Fruit fly (Drosophila melanogaster) whole organism, embryonic: ENCODE measurements around the gene c12.1.

Experiments used
- B-H1 ChIP-seq: fragments of 200-800 bp; sonication (Bioruptor generic); IDR thresholded peaks from 3 replicates; pipeline ENCODE4 v1.3.6; 2022; ENCODE audit warnings: missing biosample characterization, missing genetic modification characterization
- Bdp1 ChIP-seq: fragments of 200-800 bp; sonication (Bioruptor generic); optimal IDR thresholded peaks from 3 replicates; lab custom pipeline; 2016; ENCODE audit warnings: missing biosample characterization, missing genetic modification characterization
- CG10209 ChIP-seq: fragments of 200-800 bp; sonication (Bioruptor generic); optimal IDR thresholded peaks from 3 replicates; lab custom pipeline; 2017; ENCODE audit warnings: missing biosample characterization, mild to moderate bottlenecking, missing genetic modification characterization, missing genetic modification reagents
- CG10267 ChIP-seq: fragments of 200-800 bp; sonication (Bioruptor generic); optimal IDR thresholded peaks from 2 replicates; lab custom pipeline; 2018; ENCODE audit warnings: missing biosample characterization, mild to moderate bottlenecking, missing genetic modification characterization, moderate library complexity
- CG12219 ChIP-seq: fragments of 200-800 bp; sonication (Bioruptor generic); optimal IDR thresholded peaks from 3 replicates; lab custom pipeline; 2018; ENCODE audit warnings: missing biosample characterization, mild to moderate bottlenecking, missing genetic modification characterization
- CG12299 ChIP-seq: fragments of 200-800 bp; sonication (Bioruptor generic); optimal IDR thresholded peaks from 2 replicates; lab custom pipeline; 2018; ENCODE audit warnings: missing biosample characterization, mild to moderate bottlenecking, missing genetic modification characterization
- CG12659 ChIP-seq: fragments of 200-800 bp; sonication (Bioruptor generic); optimal IDR thresholded peaks from 3 replicates; lab custom pipeline; 2017; ENCODE audit warnings: mild to moderate bottlenecking, missing biosample characterization, missing genetic modification reagents, missing genetic modification characterization
- CG13894 ChIP-seq: fragments of 200-800 bp; sonication (Bioruptor generic); optimal IDR thresholded peaks from 3 replicates; lab custom pipeline; 2018; ENCODE audit warnings: missing biosample characterization, mild to moderate bottlenecking, missing genetic modification characterization, moderate library complexity
- CG15696 ChIP-seq: fragments of 200-800 bp; sonication (Bioruptor generic); optimal IDR thresholded peaks from 2 replicates; lab custom pipeline; 2019; ENCODE audit warnings: missing biosample characterization, mild to moderate bottlenecking, missing genetic modification characterization, moderate library complexity
- CG17912 ChIP-seq: fragments of 200-800 bp; sonication (Bioruptor generic); optimal IDR thresholded peaks from 2 replicates; lab custom pipeline; 2018; ENCODE audit warnings: missing biosample characterization, mild to moderate bottlenecking, missing genetic modification characterization
- CG2120 ChIP-seq: fragments of 200-800 bp; sonication (Bioruptor generic); optimal IDR thresholded peaks from 3 replicates; lab custom pipeline; 2016; ENCODE audit warnings: missing biosample characterization, missing genetic modification characterization
- CG2875 ChIP-seq: fragments of 200-800 bp; sonication (Bioruptor generic); optimal IDR thresholded peaks from 2 replicates; lab custom pipeline; 2017; ENCODE audit warnings: missing biosample characterization, mild to moderate bottlenecking, missing genetic modification characterization, missing genetic modification reagents
- CG30431 ChIP-seq: fragments of 200-800 bp; sonication (Bioruptor generic); optimal IDR thresholded peaks from 2 replicates; lab custom pipeline; 2017; ENCODE audit warnings: missing biosample characterization, missing genetic modification characterization
- CG34224 ChIP-seq: fragments of 200-800 bp; sonication (Bioruptor generic); IDR thresholded peaks from 3 replicates; pipeline ENCODE4 v1.3.6; 2022; ENCODE audit warnings: missing biosample characterization, missing genetic modification characterization; ENCODE audit not compliant: partially characterized antibody
- CG43689 ChIP-seq: fragments of 200-800 bp; sonication (Bioruptor generic); IDR thresholded peaks from 2 replicates; pipeline ENCODE4 v1.3.6; 2022; ENCODE audit warnings: missing biosample characterization, missing genetic modification characterization
- CG4854 ChIP-seq: fragments of 200-800 bp; sonication (Bioruptor generic); optimal IDR thresholded peaks from 2 replicates; lab custom pipeline; 2016; ENCODE audit warnings: missing biosample characterization, missing genetic modification characterization, inconsistent platforms
- CG9437 ChIP-seq: fragments of 200-800 bp; sonication (Bioruptor generic); optimal IDR thresholded peaks from 2 replicates; lab custom pipeline; 2018; ENCODE audit warnings: missing biosample characterization, mild to moderate bottlenecking, missing genetic modification characterization
- CG9876 ChIP-seq: fragments of 200-800 bp; sonication (Bioruptor generic); optimal IDR thresholded peaks from 2 replicates; lab custom pipeline; 2016; ENCODE audit warnings: missing biosample characterization, missing genetic modification characterization
- Camta ChIP-seq: fragments of 200-800 bp; sonication (Bioruptor generic); optimal IDR thresholded peaks from 2 replicates; lab custom pipeline; 2016; ENCODE audit warnings: missing biosample characterization, missing genetic modification characterization
- Dip3 ChIP-seq: fragments of 200-800 bp; sonication (Bioruptor generic); optimal IDR thresholded peaks from 3 replicates; lab custom pipeline; 2016; ENCODE audit warnings: missing biosample characterization, missing genetic modification characterization
- Gsc ChIP-seq: fragments of 200-800 bp; sonication (Bioruptor generic); IDR thresholded peaks from 2 replicates; pipeline ENCODE4 v1.3.6; 2022; ENCODE audit warnings: missing biosample characterization, missing genetic modification characterization
- H15 ChIP-seq: fragments of 200-800 bp; sonication (Bioruptor generic); IDR thresholded peaks from 3 replicates; pipeline ENCODE4 v1.3.6; 2022; ENCODE audit warnings: missing biosample characterization, missing genetic modification characterization
- HHEX ChIP-seq: fragments of 200-800 bp; sonication (Bioruptor generic); optimal IDR thresholded peaks from 3 replicates; lab custom pipeline; 2017; ENCODE audit warnings: missing biosample characterization, mild to moderate bottlenecking, missing genetic modification characterization, missing genetic modification reagents
- Lpt ChIP-seq: fragments of >200 bp; optimal IDR thresholded peaks from 2 replicates; lab custom pipeline; 2018; ENCODE audit warnings: missing biosample characterization, missing genetic modification characterization
- MESR4 ChIP-seq: fragments of 200-800 bp; sonication (Bioruptor generic); optimal IDR thresholded peaks from 2 replicates; lab custom pipeline; 2018; ENCODE audit warnings: missing biosample characterization, mild to moderate bottlenecking, missing genetic modification characterization, moderate library complexity
- Nf-YA ChIP-seq: fragments of 200-800 bp; sonication (Bioruptor generic); IDR thresholded peaks from 2 replicates; pipeline ENCODE4 v1.3.6; 2022; ENCODE audit warnings: missing biosample characterization, missing genetic modification characterization
- Stat92E ChIP-seq, 3 experiments: fragments of >200 bp in 2 of 3; fragments of 200-800 bp in 1 of 3; sonication (Bioruptor generic) in 1 of 3; optimal IDR thresholded peaks; 2 replicates each; lab custom pipeline; 2017 to 2019; ENCODE audit warnings: missing biosample characterization in 3 of 3, missing genetic modification characterization in 3 of 3, mild to moderate bottlenecking in 1 of 3, moderate library complexity in 1 of 3
- ara ChIP-seq: fragments of 200-800 bp; sonication (Bioruptor generic); IDR thresholded peaks from 2 replicates; pipeline ENCODE4 v1.3.6; 2022; ENCODE audit warnings: missing biosample characterization, missing genetic modification characterization
- ato ChIP-seq: fragments of 200-800 bp; sonication (Bioruptor generic); IDR thresholded peaks from 2 replicates; pipeline ENCODE4 v1.3.6; 2022; ENCODE audit warnings: missing biosample characterization, missing genetic modification characterization; ENCODE audit not compliant: partially characterized antibody
- caup ChIP-seq: fragments of 200-800 bp; sonication (Bioruptor generic); optimal IDR thresholded peaks from 3 replicates; lab custom pipeline; 2017; ENCODE audit warnings: missing biosample characterization, mild to moderate bottlenecking, missing genetic modification characterization, moderate library complexity; ENCODE audit not compliant: severe bottlenecking
- corto ChIP-seq: fragments of 200-800 bp; sonication (Bioruptor generic); optimal IDR thresholded peaks from 2 replicates; lab custom pipeline; 2016; ENCODE audit warnings: missing biosample characterization, mild to moderate bottlenecking, missing genetic modification characterization, moderate library complexity
- dmrt99B ChIP-seq: fragments of 200-800 bp; sonication (Bioruptor generic); optimal IDR thresholded peaks from 2 replicates; lab custom pipeline; 2018; ENCODE audit warnings: missing biosample characterization, mild to moderate bottlenecking, missing genetic modification characterization, moderate library complexity
- gem ChIP-seq: fragments of 200-800 bp; sonication (Bioruptor generic); optimal IDR thresholded peaks from 2 replicates; lab custom pipeline; 2019; ENCODE audit warnings: missing biosample characterization, mild to moderate bottlenecking, missing genetic modification characterization, moderate library complexity
- jumu ChIP-seq: fragments of 200-800 bp; sonication (Bioruptor generic); optimal IDR thresholded peaks from 3 replicates; lab custom pipeline; 2016; ENCODE audit warnings: missing biosample characterization, missing genetic modification characterization
- kni ChIP-seq: fragments of 200-800 bp; sonication (Bioruptor generic); optimal IDR thresholded peaks from 3 replicates; lab custom pipeline; 2017; ENCODE audit warnings: mild to moderate bottlenecking, missing biosample characterization, missing genetic modification reagents, missing genetic modification characterization
- luna ChIP-seq: fragments of 200-800 bp; sonication (Bioruptor generic); optimal IDR thresholded peaks from 2 replicates; lab custom pipeline; 2016; ENCODE audit warnings: missing biosample characterization, missing genetic modification characterization
- mam ChIP-seq: fragments of 200-800 bp; sonication (Bioruptor generic); optimal IDR thresholded peaks from 3 replicates; lab custom pipeline; 2016; ENCODE audit warnings: missing biosample characterization, missing genetic modification characterization
- p53 ChIP-seq: fragments of 200-800 bp; sonication (Bioruptor generic); optimal IDR thresholded peaks from 2 replicates; lab custom pipeline; 2016; ENCODE audit warnings: missing biosample characterization, missing genetic modification characterization
- repo ChIP-seq: fragments of 200-800 bp; sonication (Bioruptor generic); optimal IDR thresholded peaks from 2 replicates; lab custom pipeline; 2016; ENCODE audit warnings: missing biosample characterization, missing genetic modification characterization
- sens-2 ChIP-seq: fragments of 200-800 bp; sonication (Bioruptor generic); IDR thresholded peaks from 2 replicates; pipeline ENCODE4 v1.3.6; 2022; ENCODE audit warnings: missing biosample characterization, missing genetic modification characterization
- shn ChIP-seq: fragments of 200-800 bp; sonication (Bioruptor generic); optimal IDR thresholded peaks from 3 replicates; lab custom pipeline; 2016; ENCODE audit warnings: missing biosample characterization, missing genetic modification characterization
- slp2 ChIP-seq: fragments of 200-800 bp; sonication (Bioruptor generic); optimal IDR thresholded peaks from 2 replicates; lab custom pipeline; 2016; ENCODE audit warnings: missing biosample characterization, missing genetic modification characterization
- sob ChIP-seq: fragments of 200-800 bp; sonication (Bioruptor generic); IDR thresholded peaks from 2 replicates; pipeline ENCODE4 v1.3.6; 2022; ENCODE audit warnings: missing biosample characterization, missing genetic modification characterization
- tna ChIP-seq: fragments of 200-800 bp; sonication (Bioruptor generic); IDR thresholded peaks from 2 replicates; pipeline ENCODE4 v1.3.6; 2022; ENCODE audit warnings: missing biosample characterization, missing genetic modification characterization; ENCODE audit not compliant: partially characterized antibody
- ttk ChIP-seq: fragments of 200-800 bp; sonication (Bioruptor generic); IDR thresholded peaks from 2 replicates; pipeline ENCODE4 v2.1.2; 2022; ENCODE audit warnings: missing biosample characterization, missing genetic modification characterization
- wek ChIP-seq: fragments of 200-800 bp; sonication (Bioruptor generic); optimal IDR thresholded peaks from 3 replicates; lab custom pipeline; 2018; ENCODE audit warnings: missing biosample characterization, mild to moderate bottlenecking, missing genetic modification characterization, moderate library complexity
- wor ChIP-seq: fragments of 200-800 bp; sonication (Bioruptor generic); IDR thresholded peaks from 2 replicates; pipeline ENCODE4 v1.3.6; 2022; ENCODE audit warnings: missing biosample characterization, missing genetic modification characterization

The c12.1 gene

dm6 chrX:9343480-9344477 is 24.8 kb upstream of the c12.1 start (continued):
- TF ChIP-seq caup (GFP tag; lab: Kevin White, UChicago) (peak; percentile 77), CG12659 (GFP tag; lab: Kevin White, UChicago) (peak; percentile 58), ara (peak; percentile 54), CG30431 (GFP tag; lab: Kevin White, UChicago) (peak; percentile 11), sob (GFP tag; lab: Robert Waterston, UW) (peak; percentile 41), Stat92E (GFP tag; optimal IDR thresholded peaks at IDR 0.05; lab: Kevin White, UChicago) (no peak), Camta (peak; percentile 27), B-H1 (peak; percentile 45; the same call in 1 of the 3 replicates), CG4854 (GFP tag; lab: Kevin White, UChicago) (peak; percentile 48), CG13894 (peak; percentile 7), wek (GFP tag; lab: Kevin White, UChicago) (no peak), Bdp1 (no peak), CG9437 (no peak), shn (GFP tag; lab: Kevin White, UChicago) (peak; percentile 1), CG12219 (GFP tag; lab: Kevin White, UChicago) (peak; percentile 71), CG2120 (GFP tag; lab: Kevin White, UChicago) (peak; percentile 81), ttk (peak; percentile 42; the same call in 1 of the 2 replicates), wor (GFP tag; lab: Robert Waterston, UW) (no peak), luna (GFP tag; lab: Kevin White, UChicago) (peak; percentile 75), Nf-YA (GFP tag; lab: Robert Waterston, UW) (peak; percentile 40; the same call in 1 of the 2 replicates), CG12299 (tag; lab: Kevin White, UChicago) (peak; percentile 29), dmrt99B (tag; lab: Kevin White, UChicago) (peak; percentile 58), gem (tag; lab: Kevin White, UChicago) (peak; percentile 73), CG17912 (no peak), CG15696 (tag; lab: Kevin White, UChicago) (no peak), CG2875 (GFP tag; lab: Kevin White, UChicago) (no peak), tna (no peak), CG34224 (no peak), repo (GFP tag; lab: Kevin White, UChicago) (peak; percentile 38), jumu (peak; percentile 12), kni (GFP tag; lab: Kevin White, UChicago) (no peak), p53 (no peak), HHEX (GFP tag; lab: Kevin White, UChicago) (peak; percentile 58), Dip3 (GFP tag; lab: Kevin White, UChicago) (peak; percentile 82), mam (peak; percentile 80), CG43689 (peak; percentile 24; the same call in 1 of the 2 replicates), sens-2 (GFP tag; lab: Robert Waterston, UW) (no peak), H15 (no peak), Lpt (GFP tag; lab: Kevin White, UChicago) (no peak), CG10267 (tag; lab: Kevin White, UChicago) (no peak), MESR4 (no peak), Gsc (GFP tag; lab: Robert Waterston, UW) (no peak), corto (GFP tag; lab: Kevin White, UChicago) (peak; percentile 77), CG9876 (GFP tag; lab: Kevin White, UChicago) (no peak), ato (no peak), CG10209 (GFP tag; lab: Kevin White, UChicago) (peak; percentile 59), slp2 (no peak)
